Worm (Caenorhabditis elegans): ENCODE results near the gene W05B2.2.
A peak's percentile ranks its signal among the peaks of the same experiment; 100 is the strongest.

The W05B2.2 gene

DNA sequence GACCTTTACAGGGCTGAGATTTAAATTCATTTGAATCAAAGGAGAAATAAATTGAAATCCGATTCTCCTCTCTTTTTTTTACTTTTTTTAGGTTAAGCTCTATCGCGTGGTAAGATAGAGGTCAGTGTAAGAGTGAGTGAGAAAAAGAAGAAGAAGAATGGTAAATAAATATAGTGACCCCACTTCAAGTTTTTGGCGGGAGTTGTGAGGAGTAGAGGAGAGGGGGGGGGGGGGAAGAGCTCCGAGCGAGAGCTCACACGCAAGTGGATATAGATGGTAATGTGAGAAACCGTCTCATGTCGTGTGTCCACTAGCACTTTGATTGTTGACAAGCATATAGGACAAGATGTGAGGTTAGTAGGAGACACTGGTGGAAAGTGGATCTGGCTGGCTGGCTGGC, at the start of gene W05B2.2:
TSS of gene W05B2.2 (minus strand) at position 101 of the 400 bp plus-strand sequence.
- TF ChIP-seq dao-5 (tag; optimal IDR thresholded peaks at IDR 0.05) (no peak), W03F9.2 (tag; optimal IDR thresholded peaks at IDR 0.05) (no peak), him-1 (tag; optimal IDR thresholded peaks at IDR 0.05) (no peak)

DNA sequence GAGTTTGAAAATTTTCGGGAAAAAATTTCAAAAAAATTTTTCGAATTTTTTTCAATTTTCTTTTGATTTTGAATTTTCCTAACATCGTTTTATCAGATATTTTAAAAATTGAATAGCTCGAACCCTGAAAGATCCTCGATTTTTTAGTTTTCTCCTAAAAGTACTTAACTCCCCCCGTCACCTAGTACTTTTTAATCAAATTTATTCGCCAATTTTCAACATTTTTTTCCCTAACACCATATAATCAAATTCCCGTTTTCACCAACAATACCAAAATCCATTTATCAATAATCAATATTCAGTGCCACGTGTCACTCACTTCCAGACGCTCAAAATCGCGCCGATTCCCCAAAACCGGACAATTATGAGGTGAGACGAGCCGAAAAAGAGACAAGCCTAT, 45.4 kb upstream of the W05B2.2 start, which contains the start of gene kvs-4:
TSS of gene kvs-4 (plus strand) at position 301 of the 400 bp plus-strand sequence.
- TF ChIP-seq dao-5 (tag; optimal IDR thresholded peaks at IDR 0.05) (no peak), W03F9.2 (tag; optimal IDR thresholded peaks at IDR 0.05) (no peak), him-1 (tag; optimal IDR thresholded peaks at IDR 0.05) (no peak)

DNA sequence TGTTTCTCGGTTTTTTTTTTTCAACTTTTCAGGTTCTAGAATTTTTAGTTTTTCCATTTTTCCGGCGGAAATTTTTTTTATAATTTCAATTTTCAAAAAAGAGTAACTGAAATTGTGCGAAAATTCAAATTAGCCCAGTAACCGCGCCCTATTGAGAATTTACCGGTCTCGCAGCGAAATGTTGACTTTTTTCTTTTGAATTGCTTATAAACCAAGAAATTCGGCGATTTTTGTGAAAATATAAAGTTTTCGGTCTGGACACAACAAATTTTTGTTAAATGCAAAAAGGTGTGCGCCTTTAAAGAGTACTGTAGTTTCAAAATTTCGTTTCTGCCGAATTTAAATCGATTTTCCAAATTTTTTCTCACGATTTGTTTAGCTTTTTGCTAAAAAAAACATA, 43.7 kb upstream of the W05B2.2 start:
- TF ChIP-seq W03F9.2 (tag; optimal IDR thresholded peaks at IDR 0.05) (no peak), him-1 (tag; optimal IDR thresholded peaks at IDR 0.05) (no peak), dao-5 (tag; optimal IDR thresholded peaks at IDR 0.05) (no peak)

DNA sequence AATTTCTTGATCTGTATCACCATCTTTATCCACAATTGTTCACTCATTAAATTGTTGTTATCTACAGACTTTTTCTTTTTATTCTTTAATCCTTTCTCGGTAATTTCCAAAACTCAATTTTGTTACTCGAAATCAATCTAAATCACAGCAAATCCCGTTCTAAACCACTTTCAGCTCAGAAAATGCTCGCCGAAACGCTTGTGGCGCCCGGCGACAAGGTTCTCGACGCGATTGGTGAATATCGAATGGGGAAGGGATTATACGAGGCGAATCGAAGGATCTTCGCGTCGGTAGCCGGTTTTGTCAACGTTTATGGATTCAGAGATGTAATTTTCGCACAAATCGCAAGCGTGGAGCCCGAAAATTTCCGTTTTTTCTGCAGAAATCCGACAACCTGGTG, 42.0 kb upstream of the W05B2.2 start, which contains the start of gene exos-1:
TSS of gene exos-1 (plus strand) at position 175 of the 400 bp plus-strand sequence.
- TF ChIP-seq W03F9.2 (tag; optimal IDR thresholded peaks at IDR 0.05) (no peak), dao-5 (tag; optimal IDR thresholded peaks at IDR 0.05) (no peak), him-1 (tag; optimal IDR thresholded peaks at IDR 0.05) (no peak)

DNA sequence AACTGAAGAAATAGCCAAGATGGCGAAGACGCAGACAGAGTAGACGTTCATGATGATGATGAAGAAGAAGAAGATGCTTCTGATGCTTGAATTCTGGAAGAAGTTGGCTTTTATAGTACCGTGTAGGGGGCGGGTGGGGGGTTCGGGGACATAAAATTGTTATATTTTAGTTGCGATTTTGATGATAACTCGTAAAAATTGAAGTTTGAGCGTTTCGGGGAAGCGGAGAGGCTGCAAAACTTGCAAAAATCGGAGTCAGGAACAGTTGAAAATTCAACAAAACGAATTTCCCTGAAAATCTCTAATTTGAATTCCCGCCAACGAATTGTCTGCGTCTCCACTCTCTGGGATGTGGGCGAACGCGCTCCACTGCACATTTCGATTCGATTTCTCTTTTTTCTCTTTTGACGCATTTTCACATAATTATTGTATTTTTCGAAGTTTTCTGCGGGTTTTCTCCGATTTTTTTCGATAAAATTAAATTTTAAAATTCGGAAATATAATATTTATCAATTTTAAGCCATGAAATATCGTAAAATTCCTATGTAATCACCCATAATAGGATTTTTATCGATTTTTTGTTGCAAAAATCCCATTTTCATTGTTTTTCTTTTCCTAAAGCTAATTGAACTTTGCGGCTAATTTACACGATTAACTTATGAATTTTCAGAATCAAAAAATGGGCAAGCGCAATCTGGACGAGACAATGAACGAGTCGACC, 40.8 kb upstream of the W05B2.2 start, which contains the start of the genes fipr-17 and Y48A6B.3:
TSS of gene fipr-17 (minus strand) at position 51 of the 721 bp plus-strand sequence.
TSS of gene Y48A6B.3 (plus strand) at position 671 of the 721 bp plus-strand sequence.
- no peak for TF ChIP-seq dao-5 (tag; optimal IDR thresholded peaks at IDR 0.05)
- TF ChIP-seq W03F9.2 (tag; optimal IDR thresholded peaks at IDR 0.05), result peak; percentile 76

DNA sequence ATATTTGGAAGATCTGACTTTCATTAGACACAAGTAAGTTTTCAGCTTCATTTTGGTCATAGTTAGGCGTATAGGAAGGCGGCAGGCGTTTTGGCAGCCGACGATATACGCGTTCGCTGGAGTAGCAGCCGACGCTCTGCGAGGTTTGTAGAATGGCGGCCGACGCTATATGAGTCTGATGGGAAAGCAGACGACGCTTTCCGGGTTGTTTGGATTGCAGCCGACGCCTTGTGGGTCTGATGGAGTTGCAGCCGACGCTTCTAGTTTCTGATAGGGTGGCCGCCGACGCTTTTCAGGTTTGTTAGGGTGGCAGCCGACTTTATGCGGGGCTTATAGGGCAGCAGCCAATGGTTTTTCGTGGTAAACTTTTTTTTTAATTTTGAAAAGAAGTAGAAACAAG, 35.9 kb upstream of the W05B2.2 start:
- no peak for TF ChIP-seq him-1 (tag; optimal IDR thresholded peaks at IDR 0.05)
- no peak for TF ChIP-seq dao-5 (tag; optimal IDR thresholded peaks at IDR 0.05)
- no peak for TF ChIP-seq W03F9.2 (tag; optimal IDR thresholded peaks at IDR 0.05)

DNA sequence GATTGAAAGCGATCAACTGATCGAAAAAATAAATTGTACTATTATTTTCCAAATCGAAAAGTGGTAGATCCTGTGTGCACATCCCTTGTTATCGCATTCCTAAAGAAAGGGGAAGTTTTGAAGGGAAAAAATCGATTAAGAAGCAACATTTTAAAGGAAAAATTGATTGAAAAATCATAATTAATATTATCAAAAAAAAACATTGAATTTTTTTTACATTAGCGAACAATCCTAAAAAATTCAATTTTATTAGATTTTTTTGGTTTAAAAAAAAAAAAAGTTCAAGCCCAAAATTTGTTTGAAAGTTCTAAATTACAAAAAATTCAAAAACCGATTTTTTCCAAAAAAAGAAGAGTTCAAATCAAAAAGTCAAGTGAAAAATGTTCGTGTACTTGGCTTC, 28.2 kb upstream of the W05B2.2 start, which contains the start of gene dmsr-5:
TSS of gene dmsr-5 (minus strand) at position 101 of the 400 bp plus-strand sequence.
- TF ChIP-seq him-1 (tag; optimal IDR thresholded peaks at IDR 0.05), result no peak
- TF ChIP-seq dao-5 (tag; optimal IDR thresholded peaks at IDR 0.05), result no peak
- TF ChIP-seq W03F9.2 (tag; optimal IDR thresholded peaks at IDR 0.05), result no peak

DNA sequence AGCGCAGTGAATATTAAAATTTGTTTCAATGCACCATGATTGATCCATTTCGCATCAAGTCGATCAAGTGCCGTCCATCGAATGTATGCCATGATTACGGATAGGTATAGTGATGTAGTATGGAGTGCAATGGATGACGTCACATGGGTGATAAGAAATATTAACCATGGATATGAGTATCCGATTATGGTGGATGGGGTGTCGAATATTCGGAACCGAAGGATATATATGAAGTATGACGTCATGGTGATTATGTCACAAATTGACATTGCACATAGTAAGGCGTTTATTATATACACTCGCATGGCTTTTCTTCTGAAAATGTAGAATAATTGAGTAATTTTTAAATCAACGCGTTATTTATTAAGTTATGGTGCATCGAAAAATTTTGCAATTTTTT, 27.2 kb upstream of the W05B2.2 start:
- TF ChIP-seq him-1 (tag; optimal IDR thresholded peaks at IDR 0.05), result no peak
- no peak for TF ChIP-seq dao-5 (tag; optimal IDR thresholded peaks at IDR 0.05)

DNA sequence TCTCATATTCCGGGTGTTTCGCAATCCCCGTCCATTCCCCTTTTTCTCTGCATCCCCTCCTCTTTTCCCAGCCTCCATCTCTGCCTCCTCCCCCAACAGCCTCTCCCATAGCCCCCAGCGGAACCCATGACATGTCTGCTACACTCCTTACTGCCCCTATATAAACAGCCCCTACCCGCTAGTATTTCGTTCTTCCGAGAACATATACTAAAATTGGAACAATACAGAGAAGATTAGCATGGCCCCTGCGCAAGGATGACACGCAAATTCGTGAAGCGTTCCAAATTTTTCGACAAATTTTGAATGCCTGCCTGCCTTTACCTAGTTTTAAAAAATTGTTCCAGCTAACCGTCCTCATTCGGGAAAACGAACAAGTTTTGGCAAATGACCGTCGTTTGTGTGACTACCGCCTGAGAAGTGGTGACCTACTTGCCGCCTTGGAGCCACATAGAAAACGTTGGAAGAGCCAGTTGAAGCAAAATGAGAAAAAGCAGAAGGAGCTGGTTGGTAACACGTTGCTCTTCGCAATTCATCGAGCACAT, 22.7 kb upstream of the W05B2.2 start:
- TF ChIP-seq dao-5 (tag; optimal IDR thresholded peaks at IDR 0.05) (peak; percentile 89), W03F9.2 (tag; optimal IDR thresholded peaks at IDR 0.05) (peak; percentile 81), him-1 (tag; optimal IDR thresholded peaks at IDR 0.05) (peak; percentile 97)

DNA sequence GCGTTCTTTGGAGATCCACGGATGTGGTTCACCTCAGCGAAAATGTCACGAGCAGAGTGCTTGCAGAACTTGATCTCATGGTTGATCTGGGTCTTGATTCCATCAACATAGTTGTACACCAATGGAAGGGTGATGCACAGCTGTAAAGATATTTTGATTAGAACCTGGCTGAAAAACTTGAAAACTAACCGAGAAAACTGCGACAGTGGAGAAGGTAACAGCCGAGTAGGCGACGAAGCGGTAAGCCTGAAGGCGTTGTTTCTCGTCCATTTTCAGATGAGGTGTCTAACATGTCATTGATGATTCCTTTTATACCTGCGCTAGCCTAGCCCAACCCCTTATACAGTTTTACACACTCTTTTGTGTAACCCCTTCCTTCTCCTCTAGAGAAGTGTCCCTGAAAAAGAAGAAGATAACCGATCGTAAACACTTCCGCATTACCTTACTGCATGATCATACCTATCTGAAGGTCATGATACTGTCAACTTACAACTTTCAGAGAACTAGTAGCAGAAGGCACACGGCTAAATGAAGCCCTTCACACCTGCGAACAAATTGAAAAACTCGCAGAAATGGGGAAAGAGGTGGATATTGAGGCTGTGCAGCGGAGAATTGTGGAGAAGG, 20.8 kb upstream of the W05B2.2 start, which contains the start of gene col-94:
TSS of gene col-94 (minus strand) at position 313 of the 624 bp plus-strand sequence.
- TF ChIP-seq him-1 (tag; optimal IDR thresholded peaks at IDR 0.05), result no peak

DNA sequence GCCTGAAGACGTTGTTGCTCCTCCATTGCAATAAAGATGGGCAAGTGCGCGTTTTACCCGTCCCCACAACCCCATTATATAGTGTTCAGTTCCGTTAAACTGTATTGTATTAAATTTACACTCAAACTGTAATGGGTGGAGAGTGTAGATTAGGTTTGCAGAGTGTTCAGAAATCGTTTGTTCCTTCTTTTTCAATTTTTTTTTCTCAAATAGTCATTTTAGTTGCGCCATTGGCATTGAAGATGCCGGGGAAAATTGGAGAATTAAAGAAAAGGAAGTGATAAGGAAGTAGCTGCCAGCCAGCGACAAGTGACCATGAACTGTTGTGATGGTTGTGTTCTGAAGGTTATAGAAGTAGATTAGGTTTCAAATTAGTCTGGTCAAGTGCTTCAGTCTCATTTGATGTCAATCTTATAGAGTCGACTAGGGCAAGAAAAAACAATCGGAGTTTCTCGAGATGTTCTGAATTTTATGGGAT, 18.7 kb upstream of the W05B2.2 start, which contains the start of gene col-93:
TSS of gene col-93 (minus strand) at position 51 of the 478 bp plus-strand sequence.
- no peak for TF ChIP-seq him-1 (tag; optimal IDR thresholded peaks at IDR 0.05)
- no peak for TF ChIP-seq W03F9.2 (tag; optimal IDR thresholded peaks at IDR 0.05)
- no peak for TF ChIP-seq dao-5 (tag; optimal IDR thresholded peaks at IDR 0.05)

DNA sequence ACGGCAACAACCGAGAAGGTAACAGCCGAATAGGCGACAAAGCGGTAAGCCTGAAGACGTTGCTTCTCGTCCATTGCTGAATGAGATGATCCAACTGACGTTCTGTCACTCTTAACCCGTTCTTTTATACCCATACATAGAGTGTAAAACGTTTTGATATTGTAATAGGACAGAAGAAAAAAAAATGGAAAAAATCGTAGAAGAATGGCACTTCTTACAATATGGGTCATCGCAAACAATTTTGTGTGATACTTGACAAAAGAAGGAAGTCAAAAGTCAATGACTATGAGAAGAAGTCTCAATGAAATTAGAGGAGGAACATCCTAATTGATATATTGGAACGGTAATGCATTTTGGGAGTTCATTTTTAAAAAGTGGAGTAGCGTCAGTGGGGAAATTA, 16.2 kb upstream of the W05B2.2 start, which contains the start of gene col-92:
TSS of gene col-92 (minus strand) at position 101 of the 400 bp plus-strand sequence.
- TF ChIP-seq him-1 (tag; optimal IDR thresholded peaks at IDR 0.05) (no peak), W03F9.2 (tag; optimal IDR thresholded peaks at IDR 0.05) (no peak), dao-5 (tag; optimal IDR thresholded peaks at IDR 0.05) (no peak)

DNA sequence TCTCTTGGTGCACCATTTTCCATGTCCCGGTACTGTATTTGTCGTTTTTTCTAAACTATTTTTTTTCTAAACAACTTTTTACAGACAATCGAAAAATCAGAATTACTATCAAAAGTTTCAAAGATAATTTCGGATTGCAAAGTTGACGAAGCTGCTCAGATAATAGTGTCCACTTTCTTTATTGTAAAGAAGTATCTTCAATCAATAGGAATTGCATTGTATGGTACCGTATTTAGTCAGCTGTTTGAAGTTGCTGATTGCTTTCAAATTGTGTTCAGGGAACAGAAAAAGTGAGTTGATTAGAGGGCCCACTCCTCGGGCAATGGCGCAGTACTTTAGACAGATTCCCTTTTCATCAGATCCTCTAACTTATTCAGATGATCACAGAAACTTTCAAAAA, 14.6 kb upstream of the W05B2.2 start:
- TF ChIP-seq dao-5 (tag; optimal IDR thresholded peaks at IDR 0.05), result no peak
- no peak for TF ChIP-seq him-1 (tag; optimal IDR thresholded peaks at IDR 0.05)
- TF ChIP-seq W03F9.2 (tag; optimal IDR thresholded peaks at IDR 0.05), result no peak

DNA sequence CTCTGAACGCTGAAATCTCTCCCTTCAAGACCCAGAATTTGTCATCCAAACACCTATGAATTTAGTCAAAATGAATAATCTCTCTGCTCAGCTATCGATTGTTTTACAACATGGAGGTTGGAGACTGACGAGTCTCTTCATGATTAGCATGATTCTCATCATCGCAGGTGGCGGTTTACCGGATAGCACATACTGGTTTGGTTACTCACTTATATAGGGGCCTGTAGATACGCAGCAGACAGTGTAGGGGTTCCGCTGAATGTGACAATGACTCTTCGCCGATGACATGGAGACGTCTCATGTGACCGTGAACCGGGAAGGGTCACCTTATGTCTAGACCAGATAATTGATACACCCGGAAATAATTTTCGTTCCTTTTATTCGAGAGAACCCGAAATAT, 9.7 kb upstream of the W05B2.2 start:
- TF ChIP-seq him-1 (tag; optimal IDR thresholded peaks at IDR 0.05) (no peak), dao-5 (tag; optimal IDR thresholded peaks at IDR 0.05) (no peak), W03F9.2 (tag; optimal IDR thresholded peaks at IDR 0.05) (no peak)
